Fruit fly (Drosophila melanogaster): ENCODE data around the gene CG34027.

CG34027 gene

DNA sequence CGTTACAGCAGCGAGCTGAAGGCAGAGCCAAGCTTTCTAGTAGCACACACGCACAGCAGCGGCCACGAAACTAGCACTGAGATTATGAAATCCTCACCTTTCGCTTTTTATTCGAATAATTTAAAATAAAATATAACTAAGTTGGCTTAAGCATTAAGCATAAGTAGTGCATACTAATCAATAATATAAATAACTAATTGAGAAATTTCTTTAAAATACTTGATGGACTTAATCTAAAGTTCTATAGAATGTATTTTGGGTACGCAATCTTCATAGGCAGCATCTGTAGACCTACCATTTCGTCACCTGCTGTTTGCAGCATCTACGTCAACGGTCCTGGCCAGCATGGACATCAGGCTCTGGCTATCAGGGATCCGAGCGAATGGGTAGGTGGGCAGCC lies 43.5 kb upstream of the CG34027 start (continued):
- TF ChIP-seq CG12659 (GFP tag; optimal IDR thresholded peaks at IDR 0.05): no peak
- peak; percentile 39; the same call in 1 of the 2 replicates for TF ChIP-seq CG31441 (GFP tag; IDR thresholded peaks at IDR 0.05)
- no peak for TF ChIP-seq CG4424 (GFP tag; optimal IDR thresholded peaks at IDR 0.05)
- no peak for TF ChIP-seq CG11456 (GFP tag; IDR thresholded peaks at IDR 0.05)
- no peak for TF ChIP-seq esg (GFP tag; conservative IDR thresholded peaks at IDR 0.05)
- no peak for TF ChIP-seq tna (GFP tag; IDR thresholded peaks at IDR 0.05; ENCODE audit: partially characterized antibody)
- no peak for TF ChIP-seq unpg (GFP tag; optimal IDR thresholded peaks at IDR 0.05)
- TF ChIP-seq Bteb2 (GFP tag; optimal IDR thresholded peaks at IDR 0.05): no peak
- peak; percentile 1 for TF ChIP-seq CG17385 (GFP tag; optimal IDR thresholded peaks at IDR 0.05)
- TF ChIP-seq HmgD (GFP tag; optimal IDR thresholded peaks at IDR 0.05): no peak
- no peak for TF ChIP-seq Lpt (GFP tag; optimal IDR thresholded peaks at IDR 0.05)
- no peak for TF ChIP-seq Nf-YA (GFP tag; IDR thresholded peaks at IDR 0.05)
- peak; percentile 20 for TF ChIP-seq CG6854 (GFP tag; optimal IDR thresholded peaks at IDR 0.05)
- peak; percentile 13 for TF ChIP-seq CG10209 (GFP tag; optimal IDR thresholded peaks at IDR 0.05)
- no peak for TF ChIP-seq trh (GFP tag; optimal IDR thresholded peaks at IDR 0.05)
- TF ChIP-seq Ravus (GFP tag; IDR thresholded peaks at IDR 0.05): no peak
- no peak for TF ChIP-seq CG7928 (GFP tag; optimal IDR thresholded peaks at IDR 0.05)
- TF ChIP-seq CG8089 (GFP tag; optimal IDR thresholded peaks at IDR 0.05): no peak
- TF ChIP-seq klu (GFP tag; IDR thresholded peaks at IDR 0.05): no peak; the same call in 1 of the 2 replicates
- TF ChIP-seq MBD-R2 (GFP tag; IDR thresholded peaks at IDR 0.05): no peak
- no peak for TF ChIP-seq Bgb (GFP tag; IDR thresholded peaks at IDR 0.05; ENCODE audit: partially characterized antibody)
- TF ChIP-seq CG11504 (tag; optimal IDR thresholded peaks at IDR 0.05): peak; percentile 55
- TF ChIP-seq bowl (GFP tag; IDR thresholded peaks at IDR 0.05): no peak
- no peak for TF ChIP-seq CG13624 (GFP tag; optimal IDR thresholded peaks at IDR 0.05)
- no peak for TF ChIP-seq Lim3 (GFP tag; IDR thresholded peaks at IDR 0.05)
- no peak for TF ChIP-seq seq (GFP tag; IDR thresholded peaks at IDR 0.05)
- no peak for TF ChIP-seq zen2 (GFP tag; IDR thresholded peaks at IDR 0.05; ENCODE audit: partially characterized antibody)
- TF ChIP-seq Fer3 (tag; optimal IDR thresholded peaks at IDR 0.05): peak; percentile 25
- TF ChIP-seq CG2678 (tag; optimal IDR thresholded peaks at IDR 0.05): peak; percentile 66
- TF ChIP-seq CG7271 (tag; optimal IDR thresholded peaks at IDR 0.05): no peak
- no peak for TF ChIP-seq Dbx (GFP tag; IDR thresholded peaks at IDR 0.05)
- TF ChIP-seq Sry-β (GFP tag; optimal IDR thresholded peaks at IDR 0.05): no peak
- peak; percentile 45 for TF ChIP-seq CG3281 (GFP tag; optimal IDR thresholded peaks at IDR 0.05)

DNA sequence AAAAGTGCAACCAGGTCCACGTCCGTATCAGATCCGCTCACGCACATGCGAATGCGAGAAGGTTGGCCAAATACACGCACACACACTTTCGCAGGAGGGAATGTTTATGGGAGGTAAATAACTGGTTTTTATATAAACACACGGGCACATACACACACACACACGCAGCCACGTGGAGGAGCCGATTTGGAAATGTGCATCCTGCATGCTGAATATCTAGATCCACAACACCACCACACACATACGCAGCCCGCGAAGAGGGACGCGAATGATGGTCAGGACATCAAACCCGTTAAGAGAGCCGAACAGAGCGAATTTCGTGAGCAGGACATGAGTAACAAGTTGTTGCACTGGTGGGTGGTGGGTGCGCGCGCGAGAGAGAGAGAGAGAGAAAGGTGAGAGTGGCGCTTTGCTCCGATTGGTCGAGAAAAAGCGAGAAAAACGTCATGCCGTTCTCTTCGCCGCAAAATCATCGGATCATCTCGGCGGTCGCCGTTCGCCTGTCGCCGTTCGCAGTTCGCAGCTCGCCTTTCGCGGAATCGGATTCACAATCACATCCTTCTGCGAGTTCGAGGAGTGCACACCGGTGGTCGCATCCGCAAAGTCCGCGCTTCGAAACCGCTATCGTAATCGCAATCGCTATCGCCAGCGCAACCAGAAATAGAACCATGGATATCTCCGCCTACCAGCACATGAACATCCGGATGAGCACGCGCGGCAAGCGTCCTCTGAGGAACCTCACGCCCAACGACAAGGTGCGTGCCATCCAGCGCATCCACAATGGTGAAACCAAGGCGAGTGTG lies 28.9 kb upstream of the CG34027 start, which contains the start of gene danr:
Gene danr, plus strand, starts transcription at position 508 of the 803 bp plus-strand sequence.
- TF ChIP-seq fd102C (GFP tag; optimal IDR thresholded peaks at IDR 0.05): no peak
- TF ChIP-seq nerfin-1 (tag; optimal IDR thresholded peaks at IDR 0.05): peak; percentile 6
- TF ChIP-seq CG10321 (GFP tag; IDR thresholded peaks at IDR 0.05): no peak
- TF ChIP-seq NK7.1 (GFP tag; optimal IDR thresholded peaks at IDR 0.05): no peak
- no peak for TF ChIP-seq CG32772 (GFP tag; IDR thresholded peaks at IDR 0.05)
- TF ChIP-seq CG33213 (GFP tag; optimal IDR thresholded peaks at IDR 0.05): no peak
- no peak for TF ChIP-seq Eip74EF (GFP tag; optimal IDR thresholded peaks at IDR 0.05)
- no peak for TF ChIP-seq Rfx (GFP tag; IDR thresholded peaks at IDR 0.05)
- no peak for TF ChIP-seq CG11456 (GFP tag; IDR thresholded peaks at IDR 0.05)
- TF ChIP-seq CG9932 (GFP tag; IDR thresholded peaks at IDR 0.05): no peak
- TF ChIP-seq CG6854 (GFP tag; optimal IDR thresholded peaks at IDR 0.05): no peak
- no peak for TF ChIP-seq YL-1 (GFP tag; optimal IDR thresholded peaks at IDR 0.05)
- no peak; the same call in 1 of the 2 replicates for TF ChIP-seq amos (GFP tag; IDR thresholded peaks at IDR 0.05; ENCODE audit: partially characterized antibody)
- 0 out of 3 replicates have a peak, but pooled peaks have one; percentile 16 for TF ChIP-seq ken (GFP tag; IDR thresholded peaks at IDR 0.05)
- TF ChIP-seq exex (tag; optimal IDR thresholded peaks at IDR 0.05): no peak
- no peak for TF ChIP-seq repo (GFP tag; optimal IDR thresholded peaks at IDR 0.05)
- TF ChIP-seq CG14860 (GFP tag; IDR thresholded peaks at IDR 0.05; ENCODE audit: partially characterized antibody): no peak
- peak; percentile 72 for TF ChIP-seq cg (GFP tag; optimal IDR thresholded peaks at IDR 0.05)
- TF ChIP-seq CG7839 (tag; optimal IDR thresholded peaks at IDR 0.05): no peak

Measured in whole organism, embryonic.